Fruit fly (Drosophila melanogaster): ENCODE data around the gene CG2794.

- TF ChIP-seq Hr78 (GFP tag; optimal IDR thresholded peaks at IDR 0.05) (no peak), jim (GFP tag; optimal IDR thresholded peaks at IDR 0.05) (no peak), CG32264 (GFP tag; optimal IDR thresholded peaks at IDR 0.05) (no peak), h (GFP tag; optimal IDR thresholded peaks at IDR 0.05) (peak; percentile 42), fru (GFP tag; optimal IDR thresholded peaks at IDR 0.05) (peak; percentile 48), Hr83 (GFP tag; optimal IDR thresholded peaks at IDR 0.05; ENCODE audit: poor library complexity, severe bottlenecking) (no peak), pan (optimal IDR thresholded peaks at IDR 0.05) (no peak), Abd-B (GFP tag; optimal IDR thresholded peaks at IDR 0.05) (no peak), CG9705 (GFP tag; optimal IDR thresholded peaks at IDR 0.05) (peak; percentile 33), Mio (GFP tag; optimal IDR thresholded peaks at IDR 0.05) (no peak)
Measured at dm6 chr2L:526192-526923, 37.6 kb upstream of the CG2794 start.
